Worm (Caenorhabditis elegans) whole organism, L3 larva: Measurements from ENCODE around the gene pgl-1.

Source experiments
- R02D3.7 ChIP-seq: fragments of 150-350 bp; optimal IDR thresholded peaks from 2 replicates; lab custom pipeline; 2014; ENCODE audit warnings: missing biosample characterization, missing genetic modification characterization
- ZK546.5 ChIP-seq: sonication (generic microtip); optimal IDR thresholded peaks from 2 replicates; lab custom pipeline; 2017; ENCODE audit warnings: missing biosample characterization, missing genetic modification characterization
- aly-2 ChIP-seq: fragments of 150-350 bp; optimal IDR thresholded peaks from 2 replicates; lab custom pipeline; 2014; ENCODE audit warnings: missing biosample characterization, missing genetic modification characterization
- ama-1 ChIP-seq: fragments of 150-350 bp; optimal IDR thresholded peaks from 2 replicates; lab custom pipeline; 2018
- ceh-82 ChIP-seq: fragments of 150-350 bp; optimal IDR thresholded peaks from 2 replicates; lab custom pipeline; 2014; ENCODE audit warnings: missing biosample characterization, missing genetic modification characterization
- ceh-9 ChIP-seq: sonication (generic microtip); optimal IDR thresholded peaks from 2 replicates; lab custom pipeline; 2018; ENCODE audit warnings: missing biosample characterization, missing genetic modification characterization
- egl-5 ChIP-seq: fragments of 150-350 bp; optimal IDR thresholded peaks from 2 replicates; lab custom pipeline; 2017; ENCODE audit warnings: missing biosample characterization, missing genetic modification reagents, missing genetic modification characterization, inconsistent platforms
- elt-1 ChIP-seq: fragments of 150-350 bp; optimal IDR thresholded peaks from 2 replicates; lab custom pipeline; 2014; ENCODE audit warnings: missing biosample characterization, missing genetic modification characterization
- elt-2 ChIP-seq: sonication (generic microtip); optimal IDR thresholded peaks from 2 replicates; lab custom pipeline; 2016; ENCODE audit warnings: missing genetic modification reagents, mild to moderate bottlenecking, missing genetic modification characterization, missing compliant biosample characterization
- elt-3 ChIP-seq, 3 experiments: fragments of 150-350 bp in 1 of 3; sonication (generic microtip) in 2 of 3; optimal IDR thresholded peaks; 2 replicates in 2 of 3; 4 replicates in 1 of 3; lab custom pipeline; 2014 to 2017; ENCODE audit warnings: missing biosample characterization in 3 of 3, missing genetic modification characterization in 3 of 3
- eor-1 ChIP-seq, 2 experiments: fragments of 150-350 bp; optimal IDR thresholded peaks; 2 replicates each; lab custom pipeline; 2014 to 2018; ENCODE audit warnings: missing biosample characterization in 2 of 2, missing genetic modification characterization in 2 of 2
- fkh-10 ChIP-seq: sonication (generic microtip); optimal IDR thresholded peaks from 2 replicates; lab custom pipeline; 2017; ENCODE audit warnings: missing biosample characterization, missing genetic modification reagents, missing genetic modification characterization
- hmg-11 ChIP-seq: sonication (generic microtip); optimal IDR thresholded peaks from 2 replicates; lab custom pipeline; 2016; ENCODE audit warnings: missing genetic modification characterization, missing compliant biosample characterization
- lin-15B ChIP-seq: fragments of 150-350 bp; optimal IDR thresholded peaks from 2 replicates; lab custom pipeline; 2014; ENCODE audit warnings: missing biosample characterization, missing genetic modification characterization
- lin-39 ChIP-seq: fragments of 150-350 bp; optimal IDR thresholded peaks from 2 replicates; lab custom pipeline; 2018; ENCODE audit warnings: missing biosample characterization, missing genetic modification reagents, missing genetic modification characterization
- lsy-12 ChIP-seq: sonication (generic microtip); optimal IDR thresholded peaks from 2 replicates; lab custom pipeline; 2016; ENCODE audit warnings: mild to moderate bottlenecking, missing genetic modification characterization, missing compliant biosample characterization
- mdl-1 ChIP-seq: fragments of 150-350 bp; optimal IDR thresholded peaks from 2 replicates; lab custom pipeline; 2014; ENCODE audit warnings: missing biosample characterization, missing genetic modification characterization
- nfya-1 ChIP-seq: sonication (generic microtip); optimal IDR thresholded peaks from 2 replicates; lab custom pipeline; 2017; ENCODE audit warnings: missing genetic modification characterization, mild to moderate bottlenecking, missing compliant biosample characterization, antibody characterized with exemption, moderate library complexity; ENCODE audit not compliant: insufficient read depth
- nhr-11 ChIP-seq: fragments of 150-350 bp; optimal IDR thresholded peaks from 2 replicates; lab custom pipeline; 2014; ENCODE audit warnings: missing biosample characterization, missing genetic modification characterization
- nhr-12 ChIP-seq: fragments of 150-350 bp; optimal IDR thresholded peaks from 2 replicates; lab custom pipeline; 2014; ENCODE audit warnings: missing biosample characterization, missing genetic modification characterization
- nhr-23 ChIP-seq: fragments of 150-350 bp; optimal IDR thresholded peaks from 2 replicates; lab custom pipeline; 2014; ENCODE audit warnings: missing biosample characterization, missing genetic modification reagents, missing genetic modification characterization
- nhr-237 ChIP-seq: fragments of 150-350 bp; optimal IDR thresholded peaks from 2 replicates; lab custom pipeline; 2014; ENCODE audit warnings: missing biosample characterization, missing genetic modification characterization
- nhr-25 ChIP-seq: sonication (generic microtip); optimal IDR thresholded peaks from 2 replicates; lab custom pipeline; 2017; ENCODE audit warnings: missing biosample characterization, missing genetic modification characterization
- nhr-43 ChIP-seq: sonication (generic microtip); optimal IDR thresholded peaks from 2 replicates; lab custom pipeline; 2016; ENCODE audit warnings: mild to moderate bottlenecking, missing genetic modification characterization, missing compliant biosample characterization; ENCODE audit not compliant: poor library complexity, severe bottlenecking
- nhr-67 ChIP-seq: fragments of 150-350 bp; optimal IDR thresholded peaks from 2 replicates; lab custom pipeline; 2014; ENCODE audit warnings: missing biosample characterization, missing genetic modification characterization
- nhr-76 ChIP-seq: fragments of 150-350 bp; sonication (generic microtip); optimal IDR thresholded peaks from 5 replicates; lab custom pipeline; 2014; ENCODE audit warnings: missing biosample characterization, missing genetic modification characterization
- nhr-77 ChIP-seq: fragments of 150-350 bp; optimal IDR thresholded peaks from 2 replicates; lab custom pipeline; 2014; ENCODE audit warnings: missing biosample characterization, missing genetic modification characterization
- pha-4 ChIP-seq: fragments of 150-350 bp; optimal IDR thresholded peaks from 2 replicates; lab custom pipeline; 2014; ENCODE audit warnings: missing biosample characterization, missing genetic modification reagents, missing genetic modification characterization
- sea-2 ChIP-seq: fragments of 150-350 bp; sonication (generic microtip); optimal IDR thresholded peaks from 4 replicates; lab custom pipeline; 2014; ENCODE audit warnings: missing biosample characterization, missing genetic modification reagents, missing genetic modification characterization
- skn-1 ChIP-seq: fragments of 150-350 bp; optimal IDR thresholded peaks from 2 replicates; lab custom pipeline; 2014; ENCODE audit warnings: missing biosample characterization, missing genetic modification characterization
- snpc-4 ChIP-seq: fragments of 150-350 bp; optimal IDR thresholded peaks from 2 replicates; lab custom pipeline; 2014; ENCODE audit warnings: missing biosample characterization, missing genetic modification characterization
- tbx-2 ChIP-seq: sonication (generic microtip); optimal IDR thresholded peaks from 2 replicates; lab custom pipeline; 2016; ENCODE audit warnings: mild to moderate bottlenecking, missing genetic modification characterization, missing compliant biosample characterization
- unc-39 ChIP-seq: sonication (generic microtip); optimal IDR thresholded peaks from 4 replicates; lab custom pipeline; 2017; ENCODE audit warnings: missing biosample characterization, missing genetic modification characterization
- unc-62 ChIP-seq: fragments of 150-350 bp; sonication (generic microtip); optimal IDR thresholded peaks from 4 replicates; lab custom pipeline; 2014; ENCODE audit warnings: missing biosample characterization, missing genetic modification reagents, missing genetic modification characterization
- ztf-11 ChIP-seq: fragments of 150-350 bp; optimal IDR thresholded peaks from 2 replicates; lab custom pipeline; 2014; ENCODE audit warnings: missing biosample characterization, missing genetic modification characterization

pgl-1 gene

DNA sequence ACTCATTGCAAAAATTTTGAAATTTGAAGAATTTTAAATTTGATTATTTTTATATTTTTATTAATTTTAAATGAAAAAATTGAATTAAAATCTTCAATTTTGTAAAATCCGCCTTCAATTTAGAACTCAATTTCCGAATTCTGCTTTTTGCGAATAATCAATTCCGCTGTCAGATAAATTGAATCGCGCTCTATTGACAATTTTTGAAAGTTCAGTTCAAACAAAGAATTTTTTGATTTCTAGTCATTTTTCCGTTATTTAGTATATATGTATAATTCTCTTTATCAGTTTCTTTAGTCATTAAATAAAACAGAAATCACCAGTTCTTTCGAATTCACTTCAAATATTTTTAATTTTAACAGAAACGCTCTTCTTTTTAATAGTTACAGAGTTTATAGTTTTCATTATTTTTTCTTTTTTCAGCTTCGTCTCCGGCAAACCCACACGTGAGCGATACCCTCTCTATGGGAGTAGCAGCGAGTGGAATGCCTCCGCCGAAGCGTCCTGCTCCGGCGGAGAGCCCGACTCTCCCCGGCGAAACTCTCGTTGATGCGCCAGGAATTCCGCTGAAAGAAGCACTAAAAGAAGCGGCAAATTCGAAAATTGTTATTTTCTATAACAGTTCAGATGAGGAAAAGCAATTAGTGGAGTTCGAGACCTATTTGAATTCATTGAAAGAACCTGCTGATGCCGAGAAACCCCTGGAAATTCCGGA, 35.8 kb upstream of the pgl-1 start:
- peak; percentile 24 for TF ChIP-seq lin-15B (tag; lab: Kevin White, UChicago)
- TF ChIP-seq nfya-1 = peak; percentile 18
- no peak for TF ChIP-seq ztf-11
- TF ChIP-seq pha-4 = peak; percentile 50
- peak; percentile 18 for TF ChIP-seq elt-2 (tag; lab: Kevin White, UChicago)
- no peak for TF ChIP-seq nhr-43 (tag; lab: Kevin White, UChicago)
- TF ChIP-seq fkh-10 = no peak

- no peak for TF ChIP-seq nhr-237 (tag; lab: Kevin White, UChicago)
- no peak for TF ChIP-seq nhr-67 (tag; lab: Kevin White, UChicago)
- TF ChIP-seq ceh-82 = no peak
- TF ChIP-seq lsy-12 (tag; lab: Kevin White, UChicago) = no peak
- TF ChIP-seq sea-2 (GFP tag; lab: Kevin White, UChicago) = no peak
- no peak for TF ChIP-seq lin-39
- no peak for TF ChIP-seq mdl-1 (tag; lab: Kevin White, UChicago)
- TF ChIP-seq ZK546.5 = no peak
- no peak for TF ChIP-seq nfya-1
- TF ChIP-seq eor-1 (tag; optimal IDR thresholded peaks at IDR 0.05; lab: Kevin White, UChicago) = no peak
- no peak for TF ChIP-seq unc-39 (tag; lab: Kevin White, UChicago)
- no peak for TF ChIP-seq R02D3.7 (tag; lab: Kevin White, UChicago)
- TF ChIP-seq pha-4 = no peak
- TF ChIP-seq egl-5 (tag; lab: Kevin White, UChicago) = no peak
- TF ChIP-seq lin-15B (tag; lab: Kevin White, UChicago) = no peak
- TF ChIP-seq nhr-25 = no peak
- no peak for TF ChIP-seq ama-1 (lab: Kevin White, UChicago)
- TF ChIP-seq ceh-9 (tag; lab: Kevin White, UChicago) = no peak
- no peak for TF ChIP-seq aly-2 (tag; lab: Kevin White, UChicago)
- TF ChIP-seq, all 47 proteins: peak for 0
These were observed 35.1 kb upstream of the pgl-1 start for ce11 chrIV:7012214-7012613.

- TF ChIP-seq nhr-12 (tag; lab: Kevin White, UChicago) = no peak
- TF ChIP-seq hmg-11 (tag; lab: Kevin White, UChicago) = peak; percentile 15
These were observed 34.6 kb upstream of the pgl-1 start, which contains the start of gene trxr-1 for ce11 chrIV:7011728-7012127. Gene trxr-1, plus strand, starts transcription at chrIV:7011954.

DNA sequence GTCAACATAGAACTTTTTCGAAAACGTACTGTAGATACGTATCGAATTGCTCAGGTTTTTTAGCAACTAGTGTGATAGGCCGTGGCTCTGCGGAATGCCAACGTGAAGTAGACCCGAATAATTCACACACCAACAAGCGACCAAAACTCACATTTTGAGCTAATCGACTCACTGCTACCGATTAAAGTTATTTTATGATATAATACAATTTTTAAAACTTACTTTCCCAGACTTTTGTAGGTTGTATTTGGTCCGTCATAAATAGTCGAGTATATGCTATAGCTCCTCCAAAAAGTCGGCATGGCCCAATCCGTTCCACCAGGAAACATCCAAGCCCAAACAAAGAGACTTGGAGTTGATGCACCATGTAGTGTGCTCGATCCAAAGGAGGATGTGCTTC, 33.7 kb upstream of the pgl-1 start, which contains the start of gene C25A8.1:
Gene C25A8.1, plus strand, starts transcription at position 301 of the 400 bp plus-strand sequence.
- TF ChIP-seq elt-1 (tag; lab: Kevin White, UChicago) (no peak), nhr-25 (no peak)

ce11 chrIV:7010195-7010594, 33.1 kb upstream of the pgl-1 start:
- TF ChIP-seq sea-2 (GFP tag; lab: Kevin White, UChicago) = no peak
- no peak for TF ChIP-seq nhr-237 (tag; lab: Kevin White, UChicago)
- TF ChIP-seq skn-1 = no peak
- no peak for TF ChIP-seq ztf-11
- no peak for TF ChIP-seq snpc-4 (tag; lab: Kevin White, UChicago)
- no peak for TF ChIP-seq tbx-2
- no peak for TF ChIP-seq egl-5 (tag; lab: Kevin White, UChicago)
- TF ChIP-seq ama-1 (lab: Kevin White, UChicago) = no peak
- TF ChIP-seq nhr-76 = no peak
- TF ChIP-seq nhr-11 (tag; lab: Kevin White, UChicago) = no peak
- TF ChIP-seq aly-2 (tag; lab: Kevin White, UChicago) = no peak
- no peak for TF ChIP-seq lsy-12 (tag; lab: Kevin White, UChicago)
- TF ChIP-seq unc-62 (GFP tag; lab: Kevin White, UChicago) = no peak
- TF ChIP-seq nhr-12 (tag; lab: Kevin White, UChicago) = no peak
- no peak for TF ChIP-seq eor-1 (tag; optimal IDR thresholded peaks at IDR 0.05; lab: Kevin White, UChicago)

- TF ChIP-seq elt-2 (tag; lab: Kevin White, UChicago) (no peak), nhr-77 (tag; lab: Kevin White, UChicago) (no peak), egl-5 (tag; lab: Kevin White, UChicago) (no peak), lin-39 (no peak), ama-1 (lab: Kevin White, UChicago) (no peak), mdl-1 (tag; lab: Kevin White, UChicago) (no peak), unc-39 (tag; lab: Kevin White, UChicago) (no peak), unc-62 (GFP tag; lab: Kevin White, UChicago) (no peak), elt-3 (tag; optimal IDR thresholded peaks at IDR 0.05; lab: Kevin White, UChicago) (no peak), nhr-11 (tag; lab: Kevin White, UChicago) (no peak), lsy-12 (tag; lab: Kevin White, UChicago) (no peak), nhr-76 (no peak), nhr-23 (tag; lab: Kevin White, UChicago) (no peak)
These were observed 32.4 kb upstream of the pgl-1 start, which contains the start of gene C25A8.2 for ce11 chrIV:7009531-7009930. Gene C25A8.2, plus strand, starts transcription at chrIV:7009831.
